Fruit fly (Drosophila melanogaster) whole organism, embryonic: ENCODE data around the gene CG43120.

Source experiments
- ATbp ChIP-seq: fragments of 200-800 bp; sonication (Bioruptor generic); optimal IDR thresholded peaks from 2 replicates; lab custom pipeline; 2017; ENCODE audit warnings: missing biosample characterization, mild to moderate bottlenecking, missing genetic modification characterization, missing genetic modification reagents
- CG11093 ChIP-seq: fragments of 200-800 bp; sonication (Bioruptor generic); IDR thresholded peaks from 3 replicates; pipeline ENCODE4 v1.3.6; 2022; ENCODE audit warnings: missing biosample characterization, missing genetic modification characterization
- CG11247 ChIP-seq: fragments of 200-800 bp; sonication (Bioruptor generic); IDR thresholded peaks from 2 replicates; pipeline ENCODE4 v1.3.6; 2022; ENCODE audit warnings: missing biosample characterization, missing genetic modification characterization
- CG12071 ChIP-seq: fragments of 200-800 bp; sonication (Bioruptor generic); optimal IDR thresholded peaks from 3 replicates; lab custom pipeline; 2018; ENCODE audit warnings: missing biosample characterization, mild to moderate bottlenecking, missing genetic modification characterization
- CG12769 ChIP-seq: fragments of 200-800 bp; sonication (Bioruptor generic); optimal IDR thresholded peaks from 2 replicates; lab custom pipeline; 2019; ENCODE audit warnings: missing biosample characterization, mild to moderate bottlenecking, missing genetic modification characterization, moderate library complexity
- CG13894 ChIP-seq: fragments of 200-800 bp; sonication (Bioruptor generic); optimal IDR thresholded peaks from 3 replicates; lab custom pipeline; 2018; ENCODE audit warnings: missing biosample characterization, mild to moderate bottlenecking, missing genetic modification characterization, moderate library complexity
- CG14050 ChIP-seq: fragments of 200-800 bp; sonication (Bioruptor generic); IDR thresholded peaks from 3 replicates; pipeline ENCODE4 v1.3.6; 2022; ENCODE audit warnings: missing biosample characterization, missing genetic modification characterization
- CG14860 ChIP-seq: fragments of 200-800 bp; sonication (Bioruptor generic); IDR thresholded peaks from 3 replicates; pipeline ENCODE4 v1.3.6; 2022; ENCODE audit warnings: missing biosample characterization, missing genetic modification characterization; ENCODE audit not compliant: partially characterized antibody
- CG15073 ChIP-seq: fragments of 200-800 bp; sonication (Bioruptor generic); optimal IDR thresholded peaks from 2 replicates; lab custom pipeline; 2016; ENCODE audit warnings: missing biosample characterization, missing genetic modification characterization
- CG15514 ChIP-seq: fragments of 200-800 bp; sonication (Bioruptor generic); optimal IDR thresholded peaks from 3 replicates; lab custom pipeline; 2017; ENCODE audit warnings: missing biosample characterization, missing genetic modification characterization, mild to moderate bottlenecking, moderate library complexity, missing genetic modification reagents
- CG15601 ChIP-seq: fragments of 200-800 bp; sonication (Bioruptor generic); optimal IDR thresholded peaks from 3 replicates; lab custom pipeline; 2019; ENCODE audit warnings: missing biosample characterization, mild to moderate bottlenecking, missing genetic modification characterization, moderate library complexity
- CG15696 ChIP-seq: fragments of 200-800 bp; sonication (Bioruptor generic); optimal IDR thresholded peaks from 2 replicates; lab custom pipeline; 2019; ENCODE audit warnings: missing biosample characterization, mild to moderate bottlenecking, missing genetic modification characterization, moderate library complexity
- CG17829 ChIP-seq: fragments of 200-800 bp; optimal IDR thresholded peaks from 2 replicates; lab custom pipeline; 2019; ENCODE audit warnings: missing biosample characterization, mild to moderate bottlenecking, missing genetic modification characterization, moderate library complexity
- CG18476 ChIP-seq: fragments of 200-800 bp; sonication (Bioruptor generic); optimal IDR thresholded peaks from 2 replicates; lab custom pipeline; 2016; ENCODE audit warnings: missing biosample characterization, mild to moderate bottlenecking, missing genetic modification characterization
- CG18619 ChIP-seq: fragments of 200-800 bp; sonication (Bioruptor generic); optimal IDR thresholded peaks from 3 replicates; lab custom pipeline; 2017; ENCODE audit warnings: missing biosample characterization, mild to moderate bottlenecking, missing genetic modification characterization
- CG32532 ChIP-seq: fragments of 200-800 bp; sonication (Bioruptor generic); IDR thresholded peaks from 2 replicates; pipeline ENCODE4 v1.3.6; 2022; ENCODE audit warnings: missing biosample characterization, missing genetic modification characterization
- CG34224 ChIP-seq: fragments of 200-800 bp; sonication (Bioruptor generic); IDR thresholded peaks from 3 replicates; pipeline ENCODE4 v1.3.6; 2022; ENCODE audit warnings: missing biosample characterization, missing genetic modification characterization; ENCODE audit not compliant: partially characterized antibody
- CG3838 ChIP-seq: fragments of 200-800 bp; sonication (Bioruptor generic); optimal IDR thresholded peaks from 3 replicates; lab custom pipeline; 2016; ENCODE audit warnings: missing biosample characterization, missing genetic modification characterization
- CG4404 ChIP-seq: fragments of 200-800 bp; sonication (Bioruptor generic); IDR thresholded peaks from 2 replicates; pipeline ENCODE4 v1.3.6; 2022; ENCODE audit warnings: missing biosample characterization, missing genetic modification characterization
- CG5245 ChIP-seq: fragments of 200-800 bp; sonication (Bioruptor generic); optimal IDR thresholded peaks from 3 replicates; lab custom pipeline; 2016; ENCODE audit warnings: missing biosample characterization, missing genetic modification characterization
- CG7271 ChIP-seq: fragments of 200-800 bp; sonication (Bioruptor generic); optimal IDR thresholded peaks from 2 replicates; lab custom pipeline; 2018; ENCODE audit warnings: missing biosample characterization, mild to moderate bottlenecking, missing genetic modification characterization, moderate library complexity
- CG7987 ChIP-seq: fragments of 200-800 bp; sonication (Bioruptor generic); optimal IDR thresholded peaks from 2 replicates; lab custom pipeline; 2018; ENCODE audit warnings: missing biosample characterization, mild to moderate bottlenecking, missing genetic modification characterization, moderate library complexity
- CG9727 ChIP-seq: fragments of 200-800 bp; sonication (Bioruptor generic); optimal IDR thresholded peaks from 3 replicates; lab custom pipeline; 2017; ENCODE audit warnings: missing biosample characterization, mild to moderate bottlenecking, missing genetic modification characterization
- ERR ChIP-seq: fragments of 200-800 bp; sonication (Bioruptor generic); optimal IDR thresholded peaks from 2 replicates; lab custom pipeline; 2016; ENCODE audit warnings: missing biosample characterization, missing genetic modification characterization
- Ets65A ChIP-seq: fragments of 200-800 bp; sonication (Bioruptor generic); peaks from one replicate; lab custom pipeline; 2016; ENCODE audit warnings: missing biosample characterization, missing genetic modification characterization
- Hand ChIP-seq: fragments of 200-800 bp; sonication (Bioruptor generic); optimal IDR thresholded peaks from 2 replicates; lab custom pipeline; 2017; ENCODE audit warnings: mild to moderate bottlenecking, missing biosample characterization, missing genetic modification reagents, missing genetic modification characterization
- HmgZ ChIP-seq: fragments of 200-800 bp; sonication (Bioruptor generic); optimal IDR thresholded peaks from 2 replicates; lab custom pipeline; 2018; ENCODE audit warnings: missing biosample characterization, mild to moderate bottlenecking, missing genetic modification characterization
- Hr51 ChIP-seq, 2 experiments: fragments of 200-800 bp; sonication (Bioruptor generic); optimal IDR thresholded peaks; 2 replicates in 1 of 2; 3 replicates in 1 of 2; lab custom pipeline; 2016 to 2018; ENCODE audit warnings: missing biosample characterization in 2 of 2, missing genetic modification characterization in 2 of 2, mild to moderate bottlenecking in 1 of 2, moderate library complexity in 1 of 2
- Hsf ChIP-seq: fragments of 200-800 bp; sonication (Bioruptor generic); optimal IDR thresholded peaks from 3 replicates; lab custom pipeline; 2016; ENCODE audit warnings: missing biosample characterization, missing genetic modification characterization
- Lim3 ChIP-seq: fragments of 200-800 bp; sonication (Bioruptor generic); IDR thresholded peaks from 2 replicates; pipeline ENCODE4 v1.3.6; 2022; ENCODE audit warnings: missing biosample characterization, missing genetic modification characterization
- NK7.1 ChIP-seq: fragments of 200-800 bp; sonication (Bioruptor generic); optimal IDR thresholded peaks from 3 replicates; lab custom pipeline; 2016; ENCODE audit warnings: missing biosample characterization, missing genetic modification characterization
- NfI ChIP-seq: fragments of 200-800 bp; sonication (Bioruptor generic); optimal IDR thresholded peaks from 3 replicates; lab custom pipeline; 2018; ENCODE audit warnings: missing biosample characterization, mild to moderate bottlenecking, missing genetic modification characterization, moderate library complexity
- YL-1 ChIP-seq: fragments of 200-800 bp; sonication (Bioruptor generic); optimal IDR thresholded peaks from 3 replicates; lab custom pipeline; 2017; ENCODE audit warnings: missing biosample characterization, mild to moderate bottlenecking, missing genetic modification characterization
- ab ChIP-seq: fragments of 200-800 bp; sonication (Bioruptor generic); optimal IDR thresholded peaks from 2 replicates; lab custom pipeline; 2016; ENCODE audit warnings: missing biosample characterization, missing genetic modification characterization
- ash1 ChIP-seq: fragments of 200-800 bp; sonication (Bioruptor generic); optimal IDR thresholded peaks from 2 replicates; lab custom pipeline; 2018; ENCODE audit warnings: missing biosample characterization, mild to moderate bottlenecking, missing genetic modification characterization
- br ChIP-seq: fragments of >200 bp; optimal IDR thresholded peaks from 2 replicates; lab custom pipeline; 2017
- chif ChIP-seq, 2 experiments: fragments of 200-800 bp; sonication (Bioruptor generic); optimal IDR thresholded peaks; 3 replicates each; lab custom pipeline; 2016; ENCODE audit warnings: missing biosample characterization in 2 of 2, missing genetic modification characterization in 2 of 2
- emc ChIP-seq: fragments of 200-800 bp; sonication (Bioruptor generic); optimal IDR thresholded peaks from 2 replicates; lab custom pipeline; 2016; ENCODE audit warnings: missing biosample characterization, missing genetic modification characterization
- fd102C ChIP-seq: fragments of 200-800 bp; sonication (Bioruptor generic); optimal IDR thresholded peaks from 2 replicates; lab custom pipeline; 2018; ENCODE audit warnings: missing biosample characterization, mild to moderate bottlenecking, missing genetic modification characterization, moderate library complexity
- fd3F ChIP-seq: fragments of 200-800 bp; sonication (Bioruptor generic); optimal IDR thresholded peaks from 2 replicates; lab custom pipeline; 2018; ENCODE audit warnings: missing biosample characterization, mild to moderate bottlenecking, missing genetic modification characterization, moderate library complexity
- gro ChIP-seq: fragments of 200-800 bp; sonication (Bioruptor generic); optimal IDR thresholded peaks from 2 replicates; lab custom pipeline; 2016; ENCODE audit warnings: missing biosample characterization, missing genetic modification characterization
- gsb ChIP-seq: fragments of 200-800 bp; sonication (Bioruptor generic); IDR thresholded peaks from 2 replicates; pipeline ENCODE4 v1.3.6; 2022; ENCODE audit warnings: missing biosample characterization, missing genetic modification characterization
- hbn ChIP-seq: fragments of 200-800 bp; sonication (Bioruptor generic); IDR thresholded peaks from 2 replicates; pipeline ENCODE4 v1.3.6; 2022; ENCODE audit warnings: missing biosample characterization, missing genetic modification characterization; ENCODE audit not compliant: partially characterized antibody
- kah ChIP-seq: fragments of 200-800 bp; sonication (Bioruptor generic); optimal IDR thresholded peaks from 2 replicates; lab custom pipeline; 2018; ENCODE audit warnings: missing biosample characterization, mild to moderate bottlenecking, missing genetic modification characterization
- klu ChIP-seq: fragments of 200-800 bp; sonication (Bioruptor generic); IDR thresholded peaks from 2 replicates; pipeline ENCODE4 v1.3.6; 2022; ENCODE audit warnings: missing biosample characterization, missing genetic modification characterization
- odd ChIP-seq: fragments of 200-800 bp; sonication (Bioruptor generic); optimal IDR thresholded peaks from 2 replicates; lab custom pipeline; 2017; ENCODE audit warnings: missing biosample characterization, mild to moderate bottlenecking, missing genetic modification characterization
- onecut ChIP-seq: fragments of 200-800 bp; sonication (Bioruptor generic); IDR thresholded peaks from 2 replicates; pipeline ENCODE4 v1.3.6; 2022; ENCODE audit warnings: missing biosample characterization, missing genetic modification characterization
- run ChIP-seq: fragments of 200-800 bp; sonication (Bioruptor generic); optimal IDR thresholded peaks from 3 replicates; lab custom pipeline; 2018; ENCODE audit warnings: missing biosample characterization, mild to moderate bottlenecking, missing genetic modification characterization
- sug ChIP-seq: fragments of 200-800 bp; optimal IDR thresholded peaks from 2 replicates; lab custom pipeline; 2019; ENCODE audit warnings: missing biosample characterization, mild to moderate bottlenecking, missing genetic modification characterization, moderate library complexity
- trh ChIP-seq: fragments of 200-800 bp; sonication (Bioruptor generic); optimal IDR thresholded peaks from 2 replicates; lab custom pipeline; 2016; ENCODE audit warnings: missing biosample characterization, missing genetic modification characterization
- usp ChIP-seq: fragments of >200 bp; optimal IDR thresholded peaks from 2 replicates; lab custom pipeline; 2017; ENCODE audit warnings: missing biosample characterization, missing genetic modification characterization

CG43120 gene

DNA sequence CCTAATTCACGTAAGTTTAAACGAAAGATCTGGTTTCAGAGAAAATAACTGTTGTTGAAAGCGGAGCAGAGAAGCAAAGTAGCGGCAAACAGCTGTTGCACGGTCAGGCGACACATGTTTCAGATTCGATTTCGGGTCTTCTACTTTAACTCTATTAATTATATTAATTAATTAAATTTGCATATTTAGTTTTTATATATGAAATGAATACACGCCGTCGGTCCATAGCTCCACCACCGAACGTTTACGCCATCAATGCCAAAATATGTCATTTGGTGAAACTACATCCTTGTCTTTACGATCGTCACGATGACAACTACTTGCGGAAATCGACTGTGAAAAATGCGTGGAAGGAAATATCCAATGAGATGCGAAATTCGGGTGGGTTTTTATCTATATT is 29.2 kb downstream of the CG43120 start (continued):
- TF ChIP-seq CG18476 (GFP tag; lab: Kevin White, UChicago), result no peak
- no peak for TF ChIP-seq CG15073 (GFP tag; lab: Kevin White, UChicago)
- TF ChIP-seq CG9727 (GFP tag; lab: Kevin White, UChicago), result peak; percentile 11
- peak; percentile 35 for TF ChIP-seq fd102C (GFP tag; lab: Kevin White, UChicago)
- no peak for TF ChIP-seq CG14860 (GFP tag; lab: Robert Waterston, UW)
- peak; percentile 20 for TF ChIP-seq CG18619 (GFP tag; lab: Kevin White, UChicago)
- TF ChIP-seq klu (GFP tag; lab: Robert Waterston, UW), result no peak
- peak; percentile 24 for TF ChIP-seq onecut (GFP tag; lab: Robert Waterston, UW)
- no peak for TF ChIP-seq ash1 (GFP tag; lab: Kevin White, UChicago)
- TF ChIP-seq YL-1 (GFP tag; lab: Kevin White, UChicago), result no peak
- peak; percentile 22 for TF ChIP-seq CG15601
- no peak for TF ChIP-seq usp
- no peak for TF ChIP-seq CG11093 (GFP tag; lab: Robert Waterston, UW)
- TF ChIP-seq HmgZ (tag; lab: Kevin White, UChicago), result no peak
- no peak for TF ChIP-seq CG34224 (GFP tag; lab: Robert Waterston, UW)
- TF ChIP-seq CG15514, result no peak
- TF ChIP-seq gsb (GFP tag; lab: Robert Waterston, UW), result no peak
- TF ChIP-seq CG4404 (GFP tag; lab: Robert Waterston, UW), result no peak
- no peak for TF ChIP-seq ab (GFP tag; lab: Kevin White, UChicago)
- no peak for TF ChIP-seq br
- peak; percentile 37 for TF ChIP-seq CG17829 (tag; lab: Kevin White, UChicago)
- TF ChIP-seq trh (GFP tag; lab: Kevin White, UChicago), result no peak
- TF ChIP-seq NfI (GFP tag; lab: Kevin White, UChicago), result peak; percentile 41
- TF ChIP-seq CG7271, result no peak
- no peak for TF ChIP-seq odd (GFP tag; lab: Kevin White, UChicago)
- TF ChIP-seq CG15696, result peak; percentile 30
- TF ChIP-seq CG32532 (GFP tag; lab: Robert Waterston, UW), result peak; percentile 46; the same call in 1 of the 2 replicates
- no peak for TF ChIP-seq kah (GFP tag; lab: Kevin White, UChicago)
- TF ChIP-seq sug (tag; lab: Kevin White, UChicago), result no peak
- no peak for TF ChIP-seq chif (GFP tag; optimal IDR thresholded peaks at IDR 0.05; lab: Kevin White, UChicago)
- TF ChIP-seq Lim3 (GFP tag; lab: Robert Waterston, UW), result no peak
- no peak for TF ChIP-seq Hsf (GFP tag; lab: Kevin White, UChicago)
- TF ChIP-seq CG13894 (tag; lab: Kevin White, UChicago), result no peak
- no peak for TF ChIP-seq emc
- TF ChIP-seq NK7.1, result no peak
- TF ChIP-seq ATbp (GFP tag; lab: Kevin White, UChicago), result peak; percentile 42
- no peak for TF ChIP-seq gro
- no peak for TF ChIP-seq CG5245 (GFP tag; lab: Kevin White, UChicago)
- no peak for TF ChIP-seq Hand (GFP tag; lab: Kevin White, UChicago)
- TF ChIP-seq CG11247 (GFP tag; lab: Robert Waterston, UW), result peak; percentile 37; the same call in 1 of the 2 replicates
- TF ChIP-seq hbn, result no peak
- peak; percentile 5 for TF ChIP-seq fd3F (GFP tag; lab: Kevin White, UChicago)
- TF ChIP-seq CG7987 (GFP tag; lab: Kevin White, UChicago), result no peak
- no peak for TF ChIP-seq ERR (GFP tag; lab: Kevin White, UChicago)
- no peak for TF ChIP-seq CG12769 (tag; lab: Kevin White, UChicago)
- TF ChIP-seq CG3838 (GFP tag; lab: Kevin White, UChicago), result no peak
- no peak for TF ChIP-seq CG12071 (GFP tag; lab: Kevin White, UChicago)
- TF ChIP-seq run (tag; lab: Kevin White, UChicago), result no peak
- TF ChIP-seq CG14050 (GFP tag; lab: Robert Waterston, UW), result 0 out of 3 replicates have a peak, but pooled peaks have one; percentile 16
- TF ChIP-seq Ets65A (GFP tag; lab: Kevin White, UChicago), result peak; percentile 69
- peak in 1 of 2 experiments; percentile 43 for TF ChIP-seq Hr51 (GFP tag; optimal IDR thresholded peaks at IDR 0.05; lab: Kevin White, UChicago)
